ENCODE assay signal across 1 fruit fly cellular context in genomic region chr3L:1378098-1378645, dm6.
TF ChIP-seq lines count a peak whose summit lies in the region.

No protein-coding gene starts in this region.

TF ChIP-seq in whole organism, embryonic, 481 proteins besides CTCF, POLR2A, EP300 and RAD21 (continued from another document):
- no peak for TF ChIP-seq ewg (GFP tag; optimal IDR thresholded peaks at IDR 0.05; lab: Kevin White, UChicago)
